Worm (Caenorhabditis elegans) whole organism, L4 larva: Measurements from ENCODE around the gene T07A9.15.

Source experiments
- ceh-20 ChIP-seq: fragments of 200-800 bp; sonication (Bioruptor generic); IDR thresholded peaks from 2 replicates; pipeline ENCODE4 v1.3.6; 2022; ENCODE audit warnings: missing genetic modification reagents, missing genetic modification characterization, missing compliant biosample characterization
- mxl-2 ChIP-seq: fragments of 200-800 bp; sonication (Bioruptor generic); conservative IDR thresholded peaks from 2 replicates; pipeline ENCODE4 v1.3.6; 2022; ENCODE audit warnings: missing genetic modification reagents, missing genetic modification characterization, missing compliant biosample characterization
- nhr-77 ChIP-seq: fragments of 150-350 bp; optimal IDR thresholded peaks from 2 replicates; lab custom pipeline; 2014; ENCODE audit warnings: missing biosample characterization, missing genetic modification characterization
- unc-62 ChIP-seq, 3 experiments: fragments of 150-350 bp in 1 of 3; sonication (generic microtip); optimal IDR thresholded peaks in 2 of 3; peaks in 1 of 3; 1 replicate in 1 of 3; 2 replicates in 2 of 3; lab custom pipeline; 2014 to 2017; ENCODE audit warnings: missing biosample characterization in 3 of 3, missing genetic modification characterization in 3 of 3, missing genetic modification reagents in 3 of 3, missing genotype in 1 of 3

DNA sequence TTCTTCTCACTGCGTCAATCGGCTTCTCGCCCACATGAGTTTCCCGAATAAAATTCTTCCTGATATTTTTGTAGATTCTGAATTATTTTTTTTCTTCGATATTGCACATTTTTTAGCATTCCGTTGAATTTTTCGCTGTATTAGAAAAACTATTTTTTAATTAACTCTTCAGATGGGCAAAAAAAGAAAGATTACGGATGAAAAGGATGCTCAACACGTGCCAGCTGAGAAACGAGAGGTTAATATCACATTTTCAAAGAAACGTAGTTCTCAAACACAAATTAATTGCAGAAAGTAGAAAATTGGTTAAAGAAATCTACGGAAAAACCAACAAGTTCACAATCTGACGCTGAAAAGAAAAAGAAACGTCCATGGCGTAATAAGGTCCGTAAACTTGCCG is 3.0 kb upstream of the T07A9.15 start, which contains the start of gene rrp-8:
- no peak for TF ChIP-seq nhr-77 (tag; lab: Kevin White, UChicago)
- no peak for TF ChIP-seq ceh-20 (GFP tag; lab: Robert Waterston, UW)
- TF ChIP-seq mxl-2, result no peak
- TF ChIP-seq unc-62 (GFP tag; optimal IDR thresholded peaks at IDR 0.05 in 1 of 2; lab: Kevin White, UChicago), result no peak
- TF ChIP-seq unc-62 (tag; optimal IDR thresholded peaks at IDR 0.05; lab: Kevin White, UChicago), result no peak
